Fruit fly (Drosophila melanogaster) whole organism, adult: ENCODE results near the gene CG2839.

Experiments used
- CG1620 ChIP-seq: fragments of 200-800 bp; sonication (Bioruptor generic); optimal IDR thresholded peaks from 2 replicates; lab custom pipeline; 2016; ENCODE audit warnings: missing biosample characterization, missing genetic modification characterization
- Hr96 ChIP-seq: fragments of 200-800 bp; sonication (Bioruptor generic); optimal IDR thresholded peaks from 2 replicates; lab custom pipeline; 2016; ENCODE audit warnings: missing biosample characterization, missing genetic modification characterization
- cnc ChIP-seq, 2 experiments: fragments of >200 bp; optimal IDR thresholded peaks; 2 replicates each; lab custom pipeline; 2017
- kay ChIP-seq: fragments of 200-800 bp; sonication (Bioruptor generic); peaks from one replicate; lab custom pipeline; 2016; ENCODE audit warnings: missing biosample characterization, missing genetic modification characterization, borderline replicate concordance
- pad ChIP-seq: fragments of 200-800 bp; sonication (Bioruptor generic); optimal IDR thresholded peaks from 3 replicates; lab custom pipeline; 2017; ENCODE audit warnings: missing biosample characterization, missing genetic modification characterization, mild to moderate bottlenecking, moderate library complexity, missing genetic modification reagents
- toe ChIP-seq: fragments of 200-800 bp; sonication (Bioruptor generic); optimal IDR thresholded peaks from 2 replicates; lab custom pipeline; 2016; ENCODE audit warnings: missing biosample characterization, missing genetic modification characterization

DNA sequence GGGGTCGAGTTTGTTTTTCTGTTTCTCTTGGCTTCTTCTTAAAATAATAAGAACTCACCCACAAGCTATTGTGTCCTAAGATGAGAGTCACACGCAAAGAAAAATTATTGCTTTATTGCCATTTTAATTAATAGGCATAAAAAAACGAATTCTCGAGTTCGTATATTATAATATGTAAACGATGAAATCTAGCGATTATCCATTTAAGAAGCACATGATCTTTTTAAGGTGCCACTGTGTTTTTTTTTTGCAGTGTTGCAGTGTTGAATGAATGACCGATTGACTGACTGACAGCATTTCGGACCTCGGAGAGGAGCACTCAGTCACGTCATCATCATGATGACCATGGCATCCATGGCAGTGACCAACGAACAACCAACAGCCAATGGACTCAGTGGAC, 49.5 kb downstream of the CG2839 start:
- TF ChIP-seq kay (GFP tag; lab: Kevin White, UChicago) (no peak), pad (no peak), Hr96 (GFP tag; lab: Kevin White, UChicago) (no peak), toe (GFP tag; lab: Kevin White, UChicago) (no peak), cnc (optimal IDR thresholded peaks at IDR 0.05; lab: Kevin White, UChicago) (no peak), CG1620 (GFP tag; lab: Kevin White, UChicago) (no peak)
